Worm (Caenorhabditis elegans): ENCODE measurements around the gene adal-1.

- TF ChIP-seq pha-4 (tag; optimal IDR thresholded peaks at IDR 0.05) (peak; percentile 58), unc-39 (tag; optimal IDR thresholded peaks at IDR 0.05) (no peak), egl-27 (tag; optimal IDR thresholded peaks at IDR 0.05) (peak; percentile 94)
Measured at ce11 chrII:6853059-6853466, 40.4 kb downstream of the adal-1 start.

Data from whole organism, L3 larva.